Worm (Caenorhabditis elegans) whole organism, L4 larva: ENCODE data around the gene str-78.

Experiments used
- F10B5.3 ChIP-seq: sonication (generic microtip); optimal IDR thresholded peaks from 2 replicates; lab custom pipeline; 2016; ENCODE audit warnings: mild to moderate bottlenecking, missing genetic modification characterization, missing compliant biosample characterization
- F44E2.7 ChIP-seq: fragments of 200-800 bp; sonication (Bioruptor generic); IDR thresholded peaks from 2 replicates; pipeline ENCODE4 v2.1.2; 2022; ENCODE audit warnings: missing genetic modification characterization, missing compliant biosample characterization

ce11 chrIV:15120746-15121145 is 26.3 kb downstream of the str-78 start, which contains the start of gene clec-189:
- no peak for TF ChIP-seq F44E2.7 (GFP tag; lab: Robert Waterston, UW)
- no peak for TF ChIP-seq F10B5.3 (tag; lab: Kevin White, UChicago)
